Fruit fly (Drosophila melanogaster) whole organism, embryonic: Measurements from ENCODE around the gene CG43321.
A peak's percentile ranks its signal among the peaks of the same experiment; 100 is the strongest.

ENCODE experiments used
- Atf-2 ChIP-seq: fragments of 200-800 bp; sonication (Bioruptor generic); optimal IDR thresholded peaks from 2 replicates; lab custom pipeline; 2016; ENCODE audit warnings: missing biosample characterization, missing genetic modification characterization
- Bdp1 ChIP-seq: fragments of 200-800 bp; sonication (Bioruptor generic); optimal IDR thresholded peaks from 3 replicates; lab custom pipeline; 2016; ENCODE audit warnings: missing biosample characterization, missing genetic modification characterization
- BtbVII ChIP-seq: fragments of 200-800 bp; sonication (Bioruptor generic); optimal IDR thresholded peaks from 3 replicates; lab custom pipeline; 2017; ENCODE audit warnings: missing biosample characterization, mild to moderate bottlenecking, missing genetic modification characterization
- Bteb2 ChIP-seq: fragments of 200-800 bp; sonication (Bioruptor generic); optimal IDR thresholded peaks from 2 replicates; lab custom pipeline; 2016; ENCODE audit warnings: missing biosample characterization, missing genetic modification characterization
- CG10267 ChIP-seq: fragments of 200-800 bp; sonication (Bioruptor generic); optimal IDR thresholded peaks from 2 replicates; lab custom pipeline; 2018; ENCODE audit warnings: missing biosample characterization, mild to moderate bottlenecking, missing genetic modification characterization, moderate library complexity
- CG10274 ChIP-seq: fragments of 200-800 bp; sonication (Bioruptor generic); optimal IDR thresholded peaks from 3 replicates; lab custom pipeline; 2017; ENCODE audit warnings: missing biosample characterization, mild to moderate bottlenecking, missing genetic modification characterization
- CG10979 ChIP-seq: fragments of 200-800 bp; sonication (Bioruptor generic); optimal IDR thresholded peaks from 2 replicates; lab custom pipeline; 2018; ENCODE audit warnings: missing biosample characterization, mild to moderate bottlenecking, missing genetic modification characterization, moderate library complexity
- CG11247 ChIP-seq: fragments of 200-800 bp; sonication (Bioruptor generic); IDR thresholded peaks from 2 replicates; pipeline ENCODE4 v1.3.6; 2022; ENCODE audit warnings: missing biosample characterization, missing genetic modification characterization
- CG12769 ChIP-seq: fragments of 200-800 bp; sonication (Bioruptor generic); optimal IDR thresholded peaks from 2 replicates; lab custom pipeline; 2019; ENCODE audit warnings: missing biosample characterization, mild to moderate bottlenecking, missing genetic modification characterization, moderate library complexity
- CG13775 ChIP-seq: fragments of 200-800 bp; sonication (Bioruptor generic); optimal IDR thresholded peaks from 3 replicates; lab custom pipeline; 2017; ENCODE audit warnings: missing biosample characterization, mild to moderate bottlenecking, missing genetic modification characterization
- CG2678 ChIP-seq: fragments of 200-800 bp; sonication (Bioruptor generic); optimal IDR thresholded peaks from 3 replicates; lab custom pipeline; 2019; ENCODE audit warnings: missing biosample characterization, mild to moderate bottlenecking, missing genetic modification characterization, moderate library complexity
- CG31224 ChIP-seq: fragments of 200-800 bp; sonication (Bioruptor generic); IDR thresholded peaks from 2 replicates; pipeline ENCODE4 v1.3.6; 2022; ENCODE audit warnings: missing biosample characterization, missing genetic modification characterization
- CG3847 ChIP-seq: fragments of 200-800 bp; sonication (Bioruptor generic); IDR thresholded peaks from 2 replicates; pipeline ENCODE4 v1.3.6; 2022; ENCODE audit warnings: missing biosample characterization, missing genetic modification characterization
- CG43689 ChIP-seq: fragments of 200-800 bp; sonication (Bioruptor generic); IDR thresholded peaks from 2 replicates; pipeline ENCODE4 v1.3.6; 2022; ENCODE audit warnings: missing biosample characterization, missing genetic modification characterization
- CG6765 ChIP-seq: fragments of 200-800 bp; sonication (Bioruptor generic); optimal IDR thresholded peaks from 3 replicates; lab custom pipeline; 2017; ENCODE audit warnings: missing biosample characterization, mild to moderate bottlenecking, missing genetic modification characterization
- CG7271 ChIP-seq: fragments of 200-800 bp; sonication (Bioruptor generic); optimal IDR thresholded peaks from 2 replicates; lab custom pipeline; 2018; ENCODE audit warnings: missing biosample characterization, mild to moderate bottlenecking, missing genetic modification characterization, moderate library complexity
- CG9932 ChIP-seq: fragments of 200-800 bp; sonication (Bioruptor generic); IDR thresholded peaks from 2 replicates; pipeline ENCODE4 v1.3.6; 2022; ENCODE audit warnings: missing biosample characterization, missing genetic modification characterization
- CoRest ChIP-seq: fragments of 200-800 bp; sonication (Bioruptor generic); optimal IDR thresholded peaks from 3 replicates; lab custom pipeline; 2018; ENCODE audit warnings: missing biosample characterization, mild to moderate bottlenecking, missing genetic modification characterization, moderate library complexity
- CrebB ChIP-seq: fragments of 200-800 bp; sonication (Bioruptor generic); optimal IDR thresholded peaks from 3 replicates; lab custom pipeline; 2018; ENCODE audit warnings: missing biosample characterization, mild to moderate bottlenecking, missing genetic modification characterization
- Fer3 ChIP-seq: fragments of 200-800 bp; sonication (Bioruptor generic); optimal IDR thresholded peaks from 2 replicates; lab custom pipeline; 2018; ENCODE audit warnings: missing biosample characterization, mild to moderate bottlenecking, missing genetic modification characterization, moderate library complexity
- GATAe ChIP-seq: fragments of 200-800 bp; sonication (Bioruptor generic); conservative IDR thresholded peaks from 2 replicates; pipeline ENCODE4 v1.3.6; 2022; ENCODE audit warnings: missing biosample characterization, missing genetic modification characterization
- H2.0 ChIP-seq: fragments of 200-800 bp; sonication (Bioruptor generic); IDR thresholded peaks from 2 replicates; pipeline ENCODE4 v1.3.6; 2022; ENCODE audit warnings: missing biosample characterization, missing genetic modification characterization
- HLH54F ChIP-seq: fragments of 200-800 bp; sonication (Bioruptor generic); optimal IDR thresholded peaks from 3 replicates; lab custom pipeline; 2016; ENCODE audit warnings: missing biosample characterization, missing genetic modification characterization
- Kr ChIP-seq: fragments of 200-800 bp; sonication (Bioruptor generic); optimal IDR thresholded peaks from 2 replicates; lab custom pipeline; 2017; ENCODE audit warnings: missing biosample characterization, mild to moderate bottlenecking, missing genetic modification characterization
- Nf-YA ChIP-seq: fragments of 200-800 bp; sonication (Bioruptor generic); IDR thresholded peaks from 2 replicates; pipeline ENCODE4 v1.3.6; 2022; ENCODE audit warnings: missing biosample characterization, missing genetic modification characterization
- Side ChIP-seq: fragments of 200-800 bp; sonication (Bioruptor generic); optimal IDR thresholded peaks from 2 replicates; lab custom pipeline; 2016; ENCODE audit warnings: missing biosample characterization, missing genetic modification characterization
- Trl ChIP-seq, 3 experiments: fragments of >200 bp in 2 of 3; fragments of 200-800 bp in 1 of 3; sonication (Bioruptor generic) in 1 of 3; optimal IDR thresholded peaks; 2 replicates in 1 of 3; 3 replicates in 2 of 3; lab custom pipeline; 2016 to 2017; ENCODE audit warnings: missing biosample characterization in 1 of 3, missing genetic modification characterization in 1 of 3
- bsh ChIP-seq, 2 experiments: fragments of 200-800 bp; sonication (Bioruptor generic); optimal IDR thresholded peaks; 2 replicates each; lab custom pipeline; 2017 to 2018; ENCODE audit warnings: mild to moderate bottlenecking in 2 of 2, missing biosample characterization in 2 of 2, missing genetic modification characterization in 2 of 2, moderate library complexity in 1 of 2
- croc ChIP-seq: fragments of 200-800 bp; sonication (Bioruptor generic); conservative IDR thresholded peaks from 3 replicates; pipeline ENCODE4 v1.3.6; 2022; ENCODE audit warnings: missing biosample characterization, missing genetic modification characterization
- da ChIP-seq: fragments of 200-800 bp; sonication (Bioruptor generic); optimal IDR thresholded peaks from 2 replicates; lab custom pipeline; 2016; ENCODE audit warnings: missing biosample characterization, missing genetic modification characterization
- dmrt99B ChIP-seq: fragments of 200-800 bp; sonication (Bioruptor generic); optimal IDR thresholded peaks from 2 replicates; lab custom pipeline; 2018; ENCODE audit warnings: missing biosample characterization, mild to moderate bottlenecking, missing genetic modification characterization, moderate library complexity
- fu2 ChIP-seq: fragments of 200-800 bp; sonication (Bioruptor generic); optimal IDR thresholded peaks from 2 replicates; lab custom pipeline; 2016; ENCODE audit warnings: missing biosample characterization, missing genetic modification characterization
- gfzf ChIP-seq: fragments of 200-800 bp; sonication (Bioruptor generic); optimal IDR thresholded peaks from 2 replicates; lab custom pipeline; 2016; ENCODE audit warnings: missing biosample characterization, mild to moderate bottlenecking, missing genetic modification characterization, moderate library complexity
- grn ChIP-seq: fragments of 200-800 bp; sonication (Bioruptor generic); optimal IDR thresholded peaks from 3 replicates; lab custom pipeline; 2017; ENCODE audit warnings: missing biosample characterization, missing genetic modification characterization
- gsb ChIP-seq: fragments of 200-800 bp; sonication (Bioruptor generic); IDR thresholded peaks from 2 replicates; pipeline ENCODE4 v1.3.6; 2022; ENCODE audit warnings: missing biosample characterization, missing genetic modification characterization
- insv ChIP-seq, 2 experiments: fragments of 200-800 bp; sonication (Bioruptor generic); optimal IDR thresholded peaks; 3 replicates each; lab custom pipeline; 2016 to 2018; ENCODE audit warnings: missing biosample characterization in 2 of 2, missing genetic modification characterization in 2 of 2
- lmd ChIP-seq: fragments of 200-800 bp; sonication (Bioruptor generic); IDR thresholded peaks from 2 replicates; pipeline ENCODE4 v1.3.6; 2022; ENCODE audit warnings: missing biosample characterization, missing genetic modification characterization
- mld ChIP-seq: fragments of 200-800 bp; sonication (Bioruptor generic); IDR thresholded peaks from 3 replicates; pipeline ENCODE4 v1.3.6; 2022; ENCODE audit warnings: missing biosample characterization, missing genetic modification characterization; ENCODE audit not compliant: partially characterized antibody
- nmo ChIP-seq: fragments of 200-800 bp; sonication (Bioruptor generic); optimal IDR thresholded peaks from 2 replicates; lab custom pipeline; 2018; ENCODE audit warnings: missing biosample characterization, mild to moderate bottlenecking, missing genetic modification characterization, moderate library complexity
- nom ChIP-seq: fragments of 200-800 bp; sonication (Bioruptor generic); optimal IDR thresholded peaks from 2 replicates; lab custom pipeline; 2017; ENCODE audit warnings: missing biosample characterization, missing genetic modification characterization, mild to moderate bottlenecking, moderate library complexity, missing genetic modification reagents
- otp ChIP-seq: fragments of 200-800 bp; sonication (Bioruptor generic); IDR thresholded peaks from 3 replicates; pipeline ENCODE4, ENCODE4 v1.3.6; 2022; ENCODE audit warnings: missing biosample characterization, missing genetic modification characterization
- repo ChIP-seq: fragments of 200-800 bp; sonication (Bioruptor generic); optimal IDR thresholded peaks from 2 replicates; lab custom pipeline; 2016; ENCODE audit warnings: missing biosample characterization, missing genetic modification characterization
- slbo ChIP-seq: fragments of 200-800 bp; sonication (Bioruptor generic); IDR thresholded peaks from 2 replicates; pipeline ENCODE4 v1.3.6; 2022; ENCODE audit warnings: missing biosample characterization, missing genetic modification characterization
- so ChIP-seq: fragments of 200-800 bp; sonication (Bioruptor generic); IDR thresholded peaks from 3 replicates; pipeline ENCODE4 v1.3.6; 2022; ENCODE audit warnings: missing biosample characterization, missing genetic modification characterization
- sob ChIP-seq: fragments of 200-800 bp; sonication (Bioruptor generic); IDR thresholded peaks from 2 replicates; pipeline ENCODE4 v1.3.6; 2022; ENCODE audit warnings: missing biosample characterization, missing genetic modification characterization
- sqz ChIP-seq: fragments of 200-800 bp; sonication (Bioruptor generic); optimal IDR thresholded peaks from 3 replicates; lab custom pipeline; 2018; ENCODE audit warnings: missing biosample characterization, mild to moderate bottlenecking, missing genetic modification characterization
- tin ChIP-seq: fragments of 200-800 bp; sonication (Bioruptor generic); optimal IDR thresholded peaks from 3 replicates; lab custom pipeline; 2016; ENCODE audit warnings: missing biosample characterization, missing genetic modification characterization
- tna ChIP-seq: fragments of 200-800 bp; sonication (Bioruptor generic); IDR thresholded peaks from 2 replicates; pipeline ENCODE4 v1.3.6; 2022; ENCODE audit warnings: missing biosample characterization, missing genetic modification characterization; ENCODE audit not compliant: partially characterized antibody
- wor ChIP-seq: fragments of 200-800 bp; sonication (Bioruptor generic); IDR thresholded peaks from 2 replicates; pipeline ENCODE4 v1.3.6; 2022; ENCODE audit warnings: missing biosample characterization, missing genetic modification characterization
- zf30C ChIP-seq: fragments of 200-800 bp; sonication (Bioruptor generic); optimal IDR thresholded peaks from 3 replicates; lab custom pipeline; 2018; ENCODE audit warnings: missing biosample characterization, mild to moderate bottlenecking, missing genetic modification characterization
- zfh2 ChIP-seq: fragments of 200-800 bp; sonication (Bioruptor generic); optimal IDR thresholded peaks from 2 replicates; lab custom pipeline; 2016; ENCODE audit warnings: missing biosample characterization, missing genetic modification characterization

The CG43321 gene

DNA sequence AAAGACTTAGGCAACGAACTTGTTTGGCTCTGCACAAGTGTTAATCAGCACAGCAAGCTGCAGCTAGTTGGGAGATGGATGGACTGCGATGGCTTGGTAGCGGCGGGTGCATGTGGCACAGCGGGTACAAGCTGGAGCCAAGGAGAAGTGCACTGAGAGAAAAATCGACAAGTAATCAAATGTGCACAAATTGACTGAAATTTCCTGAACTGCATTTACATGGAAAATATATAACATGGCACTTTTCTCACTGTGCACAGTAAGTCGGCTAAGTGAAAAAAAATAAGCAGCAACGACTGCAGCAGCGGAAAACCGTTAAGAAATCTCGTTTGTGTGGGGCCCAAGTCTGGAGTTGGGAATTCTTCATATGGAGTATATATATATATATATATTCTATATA is 21.0 kb upstream of the CG43321 start (continued):
- TF ChIP-seq grn (GFP tag; lab: Kevin White, UChicago): no peak
- TF ChIP-seq CG3847: no peak
- peak; percentile 75; the same call in 1 of the 3 replicates for TF ChIP-seq otp (GFP tag; lab: Robert Waterston, UW)
- no peak for TF ChIP-seq zfh2 (GFP tag; lab: Kevin White, UChicago)
- TF ChIP-seq CG11247: 0 out of 2 replicates have a peak, but pooled peaks have one; percentile 56
- no peak for TF ChIP-seq CG2678 (tag; lab: Kevin White, UChicago)
- no peak for TF ChIP-seq sob (GFP tag; lab: Robert Waterston, UW)
- no peak for TF ChIP-seq CG43689 (GFP tag; lab: Robert Waterston, UW)
- no peak for TF ChIP-seq slbo
- no peak for TF ChIP-seq gsb
- TF ChIP-seq CG10274 (GFP tag; lab: Kevin White, UChicago): no peak
- no peak for TF ChIP-seq Side (GFP tag; lab: Kevin White, UChicago)
- peak; percentile 5 for TF ChIP-seq CG10979
- TF ChIP-seq dmrt99B: peak; percentile 19
- no peak for TF ChIP-seq sqz (GFP tag; lab: Kevin White, UChicago)
- no peak for TF ChIP-seq Kr (GFP tag; lab: Kevin White, UChicago)
- no peak for TF ChIP-seq CG10267 (tag; lab: Kevin White, UChicago)
- no peak for TF ChIP-seq wor (GFP tag; lab: Robert Waterston, UW)
- TF ChIP-seq da (GFP tag; lab: Kevin White, UChicago): no peak
- TF ChIP-seq BtbVII: no peak
- TF ChIP-seq repo (GFP tag; lab: Kevin White, UChicago): no peak
- no peak for TF ChIP-seq fu2 (GFP tag; lab: Kevin White, UChicago)
- TF ChIP-seq HLH54F (GFP tag; lab: Kevin White, UChicago): no peak
- TF ChIP-seq CG12769 (tag; lab: Kevin White, UChicago): no peak
- TF ChIP-seq tin: no peak
- TF ChIP-seq GATAe: no peak
- TF ChIP-seq gfzf (GFP tag; lab: Kevin White, UChicago): no peak
- TF ChIP-seq Bteb2 (GFP tag; lab: Kevin White, UChicago): no peak
- no peak for TF ChIP-seq Fer3
- TF ChIP-seq insv (GFP tag; optimal IDR thresholded peaks at IDR 0.05; lab: Kevin White, UChicago): no peak
- TF ChIP-seq lmd (GFP tag; lab: Robert Waterston, UW): 0 out of 2 replicates have a peak, but pooled peaks have one; percentile 8
- TF ChIP-seq CoRest (tag; lab: Kevin White, UChicago): no peak
- TF ChIP-seq CG7271 (tag; lab: Kevin White, UChicago): no peak
- TF ChIP-seq Atf-2: no peak
- TF ChIP-seq nmo (GFP tag; lab: Kevin White, UChicago): no peak
- no peak for TF ChIP-seq tna (GFP tag; lab: Robert Waterston, UW)
- peak; percentile 63 for TF ChIP-seq nom (GFP tag; lab: Kevin White, UChicago)
- TF ChIP-seq croc: no peak
- TF ChIP-seq CG9932 (GFP tag; lab: Robert Waterston, UW): no peak
- 0 out of 2 replicates have a peak, but pooled peaks have one; percentile 6 for TF ChIP-seq H2.0 (GFP tag; lab: Robert Waterston, UW)
- no peak for TF ChIP-seq Bdp1 (GFP tag; lab: Kevin White, UChicago)
- peak; percentile 8 for TF ChIP-seq zf30C
- TF ChIP-seq CG6765: no peak
- no peak for TF ChIP-seq mld (GFP tag; lab: Robert Waterston, UW)
- no peak for TF ChIP-seq CG31224
- TF ChIP-seq CG13775 (GFP tag; lab: Kevin White, UChicago): no peak
- no peak for TF ChIP-seq Trl (optimal IDR thresholded peaks at IDR 0.05; lab: Kevin White, UChicago)
- TF ChIP-seq Trl (GFP tag; optimal IDR thresholded peaks at IDR 0.05; lab: Kevin White, UChicago): no peak
- TF ChIP-seq bsh (GFP tag; optimal IDR thresholded peaks at IDR 0.05; lab: Kevin White, UChicago): peak in 1 of 2 experiments; percentile 56
- TF ChIP-seq CrebB (tag; lab: Kevin White, UChicago): no peak
- no peak for TF ChIP-seq Nf-YA
- TF ChIP-seq so: no peak
